Fruit fly (Drosophila melanogaster) whole organism: ENCODE data around the gene cav.

Source experiments
- CG8478 ChIP-seq: fragments of >200 bp; optimal IDR thresholded peaks from 2 replicates; lab custom pipeline; 2018; ENCODE audit warnings: inconsistent platforms
- Dll ChIP-seq: fragments of >200 bp; optimal IDR thresholded peaks from 2 replicates; lab custom pipeline; 2017
- EcR ChIP-seq, 2 experiments: fragments of >200 bp; optimal IDR thresholded peaks; 2 replicates each; lab custom pipeline; 2017; ENCODE audit warnings: missing biosample characterization in 2 of 2, missing genetic modification characterization in 2 of 2, missing genetic modification reagents in 2 of 2
- pan ChIP-seq: fragments of >200 bp; optimal IDR thresholded peaks from 2 replicates; lab custom pipeline; 2017
- psq ChIP-seq: fragments of >200 bp; optimal IDR thresholded peaks from 2 replicates; lab custom pipeline; 2017
- usp ChIP-seq: fragments of >200 bp; optimal IDR thresholded peaks from 2 replicates; lab custom pipeline; 2017; ENCODE audit warnings: missing biosample characterization, missing genetic modification characterization, mixed read lengths

- TF ChIP-seq pan (lab: Kevin White, UChicago) = no peak
- TF ChIP-seq Dll = no peak
- no peak for TF ChIP-seq CG8478
- TF ChIP-seq usp (GFP tag; lab: Kevin White, UChicago) = no peak
- no peak for TF ChIP-seq psq (lab: Kevin White, UChicago)
- no peak for TF ChIP-seq EcR (GFP tag; optimal IDR thresholded peaks at IDR 0.05; lab: Kevin White, UChicago)
These were observed 1.8 kb upstream of the cav start for dm6 chr3R:24219093-24219492.
